Fruit fly (Drosophila melanogaster): ENCODE results near the gene ClC-c.

The ClC-c gene

DNA sequence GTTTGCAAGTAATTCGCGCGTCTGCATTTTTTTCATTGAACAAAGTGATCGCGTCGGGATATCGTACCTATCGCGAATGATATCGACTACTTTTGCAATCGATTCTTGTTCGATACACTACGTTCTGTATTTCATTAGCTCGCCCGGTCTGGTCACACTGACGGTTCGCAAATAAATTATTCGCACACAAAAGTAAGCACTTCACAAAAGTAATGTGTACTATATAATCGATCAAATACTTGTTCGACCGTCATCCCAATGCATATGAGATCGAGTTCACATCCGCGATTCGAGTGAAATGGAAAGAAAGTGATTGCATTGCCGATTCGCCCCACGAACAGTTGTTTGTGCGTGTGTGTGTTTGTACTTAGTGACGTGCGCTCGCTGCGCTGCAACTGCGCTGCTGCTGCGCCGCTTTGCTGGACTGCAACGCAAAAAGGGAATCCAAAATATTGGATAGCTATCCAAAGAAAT lies at the start of gene ClC-c, which contains the start of gene CG5235:
ClC-c (plus strand) TSS at position 125 of the 474 bp plus-strand sequence.
CG5235 (minus strand) TSS at position 63 of the 474 bp plus-strand sequence.
- TF ChIP-seq noc (tag; optimal IDR thresholded peaks at IDR 0.05), result peak; percentile 39

DNA sequence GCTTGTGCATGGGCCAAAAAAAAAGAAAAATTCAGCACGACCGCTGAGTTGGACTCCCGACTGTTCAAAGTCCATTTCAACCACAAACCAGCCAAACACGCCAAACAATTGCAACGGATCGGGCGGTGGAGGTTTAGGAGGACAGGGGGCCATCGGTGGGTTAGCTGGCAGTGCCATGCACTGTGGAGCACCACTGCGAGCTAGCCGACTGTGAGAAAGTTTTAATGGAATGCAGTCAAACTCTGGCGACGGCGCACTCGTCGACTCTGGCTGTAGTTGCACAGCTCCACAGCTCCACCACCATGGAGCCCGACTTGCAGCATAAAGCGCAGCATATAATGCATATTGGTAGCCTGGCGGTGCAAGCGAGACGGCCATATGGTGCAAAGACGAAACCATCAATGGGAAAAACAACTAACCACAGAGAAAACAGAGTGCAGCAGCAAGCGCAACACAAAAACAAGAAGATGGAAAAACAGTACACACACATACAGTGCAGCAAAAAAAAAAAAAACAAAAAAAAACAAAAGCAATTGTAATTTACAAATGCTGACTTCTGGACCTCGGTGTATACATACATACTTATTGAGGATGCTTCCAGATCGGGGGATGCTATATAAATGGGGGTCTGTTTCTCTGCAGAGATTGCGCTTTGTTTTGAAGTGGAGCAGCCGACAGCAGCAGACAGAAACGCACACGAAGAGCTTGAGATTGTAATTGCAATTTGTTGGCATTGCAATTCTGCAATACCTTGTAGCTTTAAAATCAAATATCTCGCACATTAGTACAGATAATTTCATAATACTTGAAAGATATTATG lies 48.8 kb upstream of the ClC-c start:
- TF ChIP-seq noc (tag; optimal IDR thresholded peaks at IDR 0.05), result no peak

DNA sequence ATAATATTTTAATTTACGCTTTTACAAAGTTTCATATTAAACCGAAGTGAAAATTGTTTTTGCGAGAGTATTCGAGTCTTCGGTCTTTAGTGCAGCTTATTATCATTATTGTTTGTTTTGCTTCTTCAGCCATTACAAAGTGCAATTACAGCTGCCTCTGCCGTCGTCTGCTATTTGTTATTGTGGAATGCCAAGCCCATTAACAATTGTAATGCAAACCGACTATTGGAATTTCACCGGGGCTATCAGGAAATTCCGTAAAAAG lies 48.2 kb upstream of the ClC-c start:
- TF ChIP-seq noc (tag; optimal IDR thresholded peaks at IDR 0.05), result no peak

DNA sequence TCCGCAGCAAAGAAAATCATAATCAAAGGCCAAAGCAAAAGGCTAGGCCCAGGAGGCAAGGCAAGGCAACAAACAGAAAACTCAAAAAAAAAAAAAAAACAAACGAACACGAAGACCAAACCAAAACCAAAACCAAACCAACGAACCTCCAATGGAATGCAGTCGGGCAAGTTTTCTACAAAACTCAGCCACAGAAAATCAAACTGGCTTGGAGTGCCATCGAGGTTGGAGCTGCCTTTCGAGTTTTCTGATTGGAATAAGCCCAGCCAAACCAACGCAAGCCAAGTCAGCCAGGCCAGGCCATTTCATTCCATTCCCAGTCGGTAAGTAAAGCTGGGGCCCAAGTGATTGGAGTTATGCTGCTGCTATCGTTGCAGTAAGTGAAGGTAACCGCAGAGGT lies 47.6 kb upstream of the ClC-c start:
- no peak for TF ChIP-seq noc (tag; optimal IDR thresholded peaks at IDR 0.05)

DNA sequence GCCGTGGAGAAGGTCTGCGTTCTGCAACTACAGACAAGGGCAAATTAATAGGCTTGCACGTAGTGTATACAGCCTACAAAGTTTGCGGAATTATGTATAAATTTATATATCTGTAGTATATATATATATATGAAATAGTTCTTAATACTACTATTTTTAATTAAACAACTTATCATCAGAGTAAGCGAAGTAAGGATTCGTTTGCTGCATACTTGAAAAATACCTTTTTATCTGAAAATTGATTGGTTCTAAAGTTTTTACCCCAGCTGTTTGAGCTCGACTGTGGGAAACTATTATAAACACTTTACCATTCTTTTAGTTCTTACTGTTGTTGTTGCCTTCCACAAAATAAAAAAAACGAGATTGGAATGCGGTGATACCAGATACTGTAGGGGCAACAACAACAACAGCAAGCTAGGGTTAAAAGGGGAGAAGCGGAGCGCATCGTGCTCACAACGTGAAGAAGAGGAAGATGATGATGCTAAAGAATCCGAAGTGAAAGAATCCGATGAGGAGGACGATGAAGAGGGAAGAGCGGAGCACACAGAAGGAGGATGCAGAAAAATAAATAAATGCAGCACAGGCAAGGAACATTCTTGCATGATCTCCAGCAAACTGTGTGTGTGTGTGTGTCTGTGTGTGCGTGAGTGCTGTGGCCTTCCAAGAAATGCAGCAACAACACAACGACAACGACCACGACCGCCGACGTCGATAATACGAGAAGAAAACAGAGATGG lies 47.0 kb upstream of the ClC-c start:
- TF ChIP-seq noc (tag; optimal IDR thresholded peaks at IDR 0.05), result no peak

DNA sequence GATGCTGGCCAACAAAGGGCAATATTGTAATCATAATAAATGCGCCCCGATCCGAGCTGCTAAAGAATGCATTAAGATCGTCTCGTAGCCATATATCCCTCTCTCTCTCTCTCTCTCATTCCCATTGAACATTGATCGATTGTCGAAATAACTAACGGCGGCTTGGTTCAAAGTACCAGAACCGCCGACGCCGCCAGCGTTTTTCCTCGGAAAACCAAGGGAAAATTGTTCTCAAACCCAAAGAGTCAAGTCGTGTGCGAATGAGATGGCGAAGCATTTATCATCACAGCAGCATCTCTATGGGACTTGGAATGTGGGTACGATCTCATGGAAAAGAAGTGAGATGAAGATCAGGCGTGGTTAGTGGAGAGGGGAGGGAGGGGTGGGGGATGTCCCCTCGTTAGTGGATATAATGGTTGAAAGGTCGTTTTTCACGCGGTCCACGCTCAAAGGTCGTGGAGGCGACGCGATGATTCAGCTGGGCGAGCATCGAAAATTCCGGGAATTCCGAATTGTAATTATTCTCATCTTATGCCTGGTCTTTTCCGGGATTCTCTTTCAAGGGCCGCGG lies 46.4 kb upstream of the ClC-c start:
- TF ChIP-seq noc (tag; optimal IDR thresholded peaks at IDR 0.05), result no peak

DNA sequence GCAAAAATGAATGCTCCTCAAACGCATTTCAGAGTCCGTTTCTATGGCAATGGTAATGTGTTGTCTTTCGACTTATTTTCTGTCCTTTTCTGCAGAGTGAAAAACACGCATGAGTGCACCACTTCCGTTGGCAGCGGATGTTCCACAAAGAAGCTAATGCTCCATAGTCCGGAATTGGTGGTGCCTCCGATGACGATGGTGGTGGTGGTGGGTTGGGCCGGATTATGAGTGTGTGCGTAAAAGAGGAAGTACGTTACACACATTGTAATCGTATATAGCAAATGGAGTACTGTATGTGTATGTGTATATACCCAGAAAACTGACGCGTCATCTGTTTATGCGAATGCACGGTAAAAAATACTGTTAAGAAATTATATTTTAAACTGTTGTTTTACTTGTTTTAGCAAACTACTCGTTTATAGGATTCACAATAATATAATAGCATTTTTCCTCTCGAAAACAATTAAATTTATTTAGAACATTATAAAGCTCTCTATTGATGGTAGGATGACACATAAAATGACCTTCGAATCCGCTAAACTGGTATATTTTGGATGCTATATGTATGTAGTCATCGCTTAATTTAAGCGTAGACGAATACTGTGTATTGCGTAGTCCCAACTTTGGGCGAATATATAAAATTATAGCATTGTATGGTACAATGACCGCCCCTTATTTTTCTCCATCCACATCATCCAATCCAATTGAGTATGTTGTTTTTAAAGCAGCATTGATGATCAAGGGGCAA lies 45.0 kb upstream of the ClC-c start:
- no peak for TF ChIP-seq noc (tag; optimal IDR thresholded peaks at IDR 0.05)

DNA sequence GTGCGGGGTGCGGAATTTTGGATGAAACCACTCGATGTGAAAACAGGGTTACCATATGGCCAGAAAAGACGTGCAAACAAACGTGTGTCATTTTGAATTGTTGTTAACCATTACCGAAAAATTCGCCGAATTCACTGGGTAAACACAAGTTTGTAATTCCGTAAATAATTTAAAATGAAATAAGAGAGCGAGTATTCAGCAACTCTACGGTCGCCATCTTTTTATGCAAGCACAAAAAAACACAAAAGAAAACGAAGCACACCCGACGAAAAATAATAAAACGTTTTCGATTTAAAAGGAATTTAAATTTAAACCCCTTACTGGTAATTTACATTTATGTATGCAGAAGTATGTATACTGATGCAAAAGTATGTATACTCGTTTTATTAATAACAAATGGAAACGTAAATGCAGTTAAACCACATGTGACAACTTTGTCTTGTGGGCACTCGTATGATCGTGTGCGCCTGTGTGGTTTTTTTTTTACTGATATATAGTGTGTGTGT lies 44.4 kb upstream of the ClC-c start:
- peak; percentile 97 for TF ChIP-seq noc (tag; optimal IDR thresholded peaks at IDR 0.05)

DNA sequence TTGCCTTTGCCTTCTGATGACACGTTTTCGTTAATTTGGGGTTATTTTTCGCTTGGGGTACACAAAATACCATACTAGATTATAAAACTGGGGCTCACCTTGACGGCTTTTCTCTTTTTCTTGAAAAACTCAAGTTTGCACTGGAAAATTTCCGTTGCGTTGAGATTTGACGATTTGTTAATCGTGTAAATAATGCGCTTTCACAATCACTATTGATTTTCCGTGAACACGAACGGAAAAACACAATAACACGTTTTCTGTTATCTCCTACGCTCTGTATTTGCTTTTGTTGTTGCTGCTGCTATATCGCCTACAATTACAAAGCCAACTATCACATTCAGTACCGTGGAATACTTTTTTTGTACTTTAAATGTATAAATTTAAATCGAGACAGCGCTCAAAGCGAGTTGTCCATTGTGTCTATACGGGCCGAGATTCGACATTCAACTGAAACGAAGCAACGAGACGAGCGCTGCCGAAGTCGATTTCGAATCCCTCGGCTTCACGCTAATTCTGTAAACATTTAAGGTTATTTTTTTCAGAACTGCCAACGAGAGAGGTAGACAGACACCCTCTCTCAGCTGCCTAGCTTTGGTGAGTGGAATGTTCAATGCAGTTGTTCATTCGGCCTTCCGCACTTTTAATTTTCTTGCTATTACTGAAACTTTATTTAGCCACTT lies 43.7 kb upstream of the ClC-c start:
- peak; percentile 68 for TF ChIP-seq noc (tag; optimal IDR thresholded peaks at IDR 0.05)

DNA sequence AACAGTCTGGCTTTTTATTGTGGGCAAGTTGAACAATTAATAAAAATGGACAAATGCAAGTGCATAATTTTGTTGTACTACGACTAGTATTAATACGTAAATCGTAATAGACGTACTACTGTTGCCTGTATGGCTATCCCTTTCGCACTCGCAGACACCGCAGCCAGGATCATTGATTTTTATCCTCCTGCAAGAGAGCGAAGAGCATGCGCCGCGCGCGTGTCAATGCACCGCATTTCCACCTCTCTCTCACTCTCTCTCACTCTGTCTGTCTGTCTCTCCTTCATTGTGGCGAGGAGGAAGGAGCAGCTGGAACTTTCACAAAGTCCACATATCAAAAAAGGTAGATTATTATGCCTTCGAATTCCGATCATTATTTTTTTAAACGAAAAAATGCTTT lies 43.1 kb upstream of the ClC-c start:
- TF ChIP-seq noc (tag; optimal IDR thresholded peaks at IDR 0.05), result no peak

DNA sequence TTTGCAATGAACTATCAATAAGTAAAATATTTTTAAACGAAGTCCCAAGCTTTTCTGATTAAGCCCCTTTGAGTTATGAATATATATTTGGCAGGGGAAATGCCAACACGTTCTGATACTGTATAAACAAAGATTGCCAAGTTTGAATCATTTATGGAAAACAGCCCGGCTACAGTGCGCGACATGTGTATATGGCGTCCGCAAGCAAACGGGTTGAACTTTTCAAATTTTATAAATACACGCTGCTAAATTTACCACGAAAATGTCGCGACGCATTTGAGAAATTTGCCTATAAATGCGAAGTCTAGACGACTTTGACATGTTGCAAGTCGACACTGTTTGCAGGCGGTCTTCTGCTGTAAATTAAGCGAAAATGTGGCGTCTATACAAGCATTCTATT lies 42.2 kb upstream of the ClC-c start:
- TF ChIP-seq noc (tag; optimal IDR thresholded peaks at IDR 0.05), result peak; percentile 63

DNA sequence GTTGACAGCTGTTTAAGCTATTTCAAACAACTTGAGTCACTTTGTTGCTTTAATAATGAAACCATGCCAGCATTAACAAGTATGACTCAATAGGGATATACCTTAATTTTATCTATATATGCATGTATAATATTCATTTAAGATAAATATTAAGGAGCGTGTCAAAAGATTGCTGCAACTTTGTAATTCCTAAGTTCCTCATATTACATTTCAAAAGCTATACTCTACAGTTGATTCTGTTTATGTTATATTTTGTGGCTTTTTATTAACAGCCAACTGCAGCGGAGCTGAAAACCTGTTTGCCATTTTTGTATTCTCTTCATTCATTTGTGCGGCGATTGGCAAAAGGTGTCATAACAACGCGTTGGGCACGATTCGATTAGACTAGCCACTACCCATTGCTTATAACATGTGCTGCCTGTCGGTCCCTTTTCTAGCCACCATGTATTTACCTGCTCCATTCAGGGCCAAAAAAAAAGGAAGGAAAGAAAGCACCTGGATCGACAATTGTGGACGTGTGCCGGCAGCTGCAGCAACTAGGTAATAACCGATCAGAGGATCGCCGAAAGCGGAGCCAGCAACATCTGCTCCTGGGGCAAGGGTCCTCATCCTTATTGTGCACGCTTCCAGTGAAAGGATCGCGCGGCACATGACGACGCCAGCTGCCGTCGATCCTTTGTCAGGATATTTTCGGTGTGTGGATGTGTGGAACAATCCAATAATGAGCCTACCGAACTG lies 41.4 kb upstream of the ClC-c start:
- TF ChIP-seq noc (tag; optimal IDR thresholded peaks at IDR 0.05), result no peak

DNA sequence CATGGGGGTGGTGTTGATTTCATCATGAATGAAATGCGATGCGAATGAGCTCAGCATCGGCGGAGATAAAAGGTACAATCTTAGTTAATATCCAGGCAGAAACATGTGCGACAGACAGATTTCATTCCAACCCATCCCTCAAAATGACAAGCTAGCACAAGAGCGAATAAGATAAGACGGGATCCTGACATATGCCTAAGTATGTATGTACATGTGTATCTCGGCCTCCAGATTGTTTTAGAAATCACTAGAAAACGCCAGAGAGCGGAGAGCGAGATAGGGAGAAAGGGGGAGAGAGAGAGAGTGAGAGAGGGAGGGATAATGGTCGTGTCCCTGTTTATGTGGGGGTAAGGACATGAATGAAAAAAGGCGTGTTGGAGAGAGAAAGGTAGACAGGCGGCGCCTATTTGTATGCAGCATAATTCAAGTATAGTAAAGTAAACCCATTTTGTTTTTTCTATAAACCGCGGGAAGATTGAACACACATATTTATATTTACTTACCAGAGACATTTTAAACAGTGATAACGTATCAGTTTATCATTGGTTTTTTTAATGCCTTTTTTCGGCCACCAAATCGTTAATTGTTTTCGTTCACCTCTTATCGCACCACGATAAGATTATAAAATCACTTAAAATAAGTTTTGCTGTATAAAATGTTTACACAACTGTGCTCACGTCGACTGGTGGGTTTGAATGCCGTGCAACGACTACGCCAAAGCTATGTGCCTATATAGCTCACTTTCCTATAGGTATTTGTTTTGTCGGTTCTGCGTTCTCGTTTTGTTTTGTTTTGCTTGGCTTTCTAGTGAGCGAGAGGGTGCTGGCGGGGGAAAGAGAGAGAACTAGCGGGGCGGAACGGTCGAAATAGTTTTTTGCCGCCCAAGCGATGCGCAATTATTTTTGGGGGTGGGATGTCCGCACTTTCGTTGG lies 40.0 kb upstream of the ClC-c start:
- peak; percentile 63 for TF ChIP-seq noc (tag; optimal IDR thresholded peaks at IDR 0.05)

DNA sequence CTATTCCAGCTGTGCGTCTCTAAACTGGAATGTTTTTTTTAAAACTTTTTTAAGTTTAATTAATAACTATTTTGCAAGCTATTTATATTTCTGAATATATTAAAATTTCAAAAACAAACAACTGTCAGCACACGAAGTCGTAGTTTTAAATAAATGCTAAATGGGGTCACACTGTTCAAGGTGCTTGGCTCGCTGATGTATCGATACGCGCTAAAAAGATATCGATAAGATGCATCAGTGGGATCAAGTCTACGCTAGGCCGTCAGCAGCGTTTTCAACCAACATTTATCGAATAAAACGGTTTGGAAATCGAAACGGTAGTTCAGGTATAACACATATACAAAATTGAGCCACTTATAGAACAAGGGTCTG lies 39.4 kb upstream of the ClC-c start, which contains the start of gene Diap1:
Diap1 (minus strand) TSS at position 148 of the 372 bp plus-strand sequence.
- TF ChIP-seq noc (tag; optimal IDR thresholded peaks at IDR 0.05), result no peak
